Worm (Caenorhabditis elegans) whole organism, L1 larva: ENCODE results near the gene let-70.

ENCODE experiments used
- C16A3.4 ChIP-seq: fragments of 150-350 bp; optimal IDR thresholded peaks from 2 replicates; lab custom pipeline; 2014; ENCODE audit warnings: missing biosample characterization, missing genetic modification characterization
- ceh-82 ChIP-seq, 3 experiments: fragments of 150-350 bp in 1 of 3; sonication (generic microtip) in 2 of 3; optimal IDR thresholded peaks; 2 replicates each; lab custom pipeline; 2014 to 2017; ENCODE audit warnings: missing biosample characterization in 3 of 3, missing genetic modification characterization in 3 of 3
- ces-1 ChIP-seq: fragments of 150-350 bp; optimal IDR thresholded peaks from 2 replicates; lab custom pipeline; 2014; ENCODE audit warnings: missing biosample characterization, missing genetic modification reagents, missing genetic modification characterization
- dsc-1 ChIP-seq: sonication (generic microtip); optimal IDR thresholded peaks from 2 replicates; lab custom pipeline; 2016; ENCODE audit warnings: mild to moderate bottlenecking, missing genetic modification characterization, missing compliant biosample characterization
- mep-1 ChIP-seq: fragments of 150-350 bp; optimal IDR thresholded peaks from 2 replicates; lab custom pipeline; 2014; ENCODE audit warnings: missing biosample characterization, missing genetic modification characterization
- nhr-12 ChIP-seq: sonication (generic microtip); optimal IDR thresholded peaks from 2 replicates; lab custom pipeline; 2017; ENCODE audit warnings: missing biosample characterization, missing genetic modification characterization
- nhr-19 ChIP-seq: fragments of 200-800 bp; sonication (Bioruptor generic); conservative IDR thresholded peaks from 2 replicates; pipeline ENCODE4 v1.3.6; 2022; ENCODE audit warnings: missing genetic modification characterization, missing compliant biosample characterization
- pag-3 ChIP-seq: sonication (generic microtip); optimal IDR thresholded peaks from 2 replicates; lab custom pipeline; 2017; ENCODE audit warnings: missing genetic modification characterization, mild to moderate bottlenecking, missing compliant biosample characterization, antibody characterized with exemption, borderline replicate concordance; ENCODE audit not compliant: insufficient read depth
- vab-15 ChIP-seq: sonication (generic microtip); optimal IDR thresholded peaks from 2 replicates; lab custom pipeline; 2017; ENCODE audit warnings: missing genotype, mild to moderate bottlenecking, missing genetic modification characterization, missing compliant biosample characterization

DNA sequence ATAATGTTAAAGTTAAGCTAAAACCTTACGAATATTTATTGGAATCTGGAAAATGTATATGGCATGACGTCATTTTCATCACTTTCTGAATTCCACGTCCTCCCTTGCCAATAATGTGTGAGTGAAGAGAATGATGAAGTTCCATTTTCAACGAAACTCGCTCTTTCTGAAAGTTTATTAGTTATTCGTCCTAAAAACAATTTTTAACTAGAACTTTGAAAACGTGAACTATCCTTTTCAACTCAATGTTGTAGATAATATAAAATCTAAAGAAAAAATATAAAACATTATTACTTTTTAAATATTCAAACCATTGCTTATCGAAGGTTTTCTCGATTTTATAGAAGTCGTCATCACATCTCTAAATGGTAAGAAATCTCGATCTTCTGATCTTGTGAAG lies 7.5 kb upstream of the let-70 start, which contains the start of gene M7.7:
- TF ChIP-seq nhr-19 (GFP tag; lab: Robert Waterston, UW), result no peak
- TF ChIP-seq mep-1, result no peak
- no peak for TF ChIP-seq pag-3 (tag; lab: Kevin White, UChicago)
- TF ChIP-seq ces-1, result no peak
- no peak for TF ChIP-seq dsc-1 (tag; lab: Kevin White, UChicago)
- TF ChIP-seq ceh-82 (tag; optimal IDR thresholded peaks at IDR 0.05; lab: Kevin White, UChicago), result no peak
- TF ChIP-seq vab-15 (tag; lab: Kevin White, UChicago), result no peak
- TF ChIP-seq C16A3.4 (tag; lab: Kevin White, UChicago), result no peak
- TF ChIP-seq nhr-12 (tag; lab: Kevin White, UChicago), result no peak
